Worm (Caenorhabditis elegans): ENCODE results near the gene ech-4.

ech-4 gene

ce11 chrII:10840067-10840466 is 19.2 kb downstream of the ech-4 start (continued):
- no peak for TF ChIP-seq efl-3 (GFP tag; optimal IDR thresholded peaks at IDR 0.05)
- peak in 1 of 2 experiments; percentile 19 for TF ChIP-seq ztf-11 (tag; optimal IDR thresholded peaks at IDR 0.05)
- peak; percentile 69 to 78 for TF ChIP-seq efl-1 (optimal IDR thresholded peaks at IDR 0.05)
- TF ChIP-seq efl-1 (GFP tag; optimal IDR thresholded peaks at IDR 0.05 in 1 of 2), result peak; percentile 62 to 98
- peak; percentile 78 for TF ChIP-seq fkh-10 (GFP tag; optimal IDR thresholded peaks at IDR 0.05)
- TF ChIP-seq egl-13 (tag; optimal IDR thresholded peaks at IDR 0.05), result peak; percentile 63
- TF ChIP-seq nhr-84 (tag; optimal IDR thresholded peaks at IDR 0.05), result no peak
- TF ChIP-seq fos-1 (tag; optimal IDR thresholded peaks at IDR 0.05), result peak; percentile 82
- TF ChIP-seq unc-86 (tag; optimal IDR thresholded peaks at IDR 0.05), result peak; percentile 62
- TF ChIP-seq swsn-7 (tag; optimal IDR thresholded peaks at IDR 0.05), result peak; percentile 86
- no peak for TF ChIP-seq zag-1 (tag; optimal IDR thresholded peaks at IDR 0.05)
- peak; percentile 91 for TF ChIP-seq nhr-71 (tag; optimal IDR thresholded peaks at IDR 0.05)
- TF ChIP-seq ceh-8 (GFP tag; optimal IDR thresholded peaks at IDR 0.05), result peak; percentile 77
- no peak for TF ChIP-seq sup-37 (GFP tag; optimal IDR thresholded peaks at IDR 0.05)
- peak; percentile 85 for TF ChIP-seq C04F5.9 (tag; optimal IDR thresholded peaks at IDR 0.05)
- no peak for TF ChIP-seq ceh-63 (GFP tag; optimal IDR thresholded peaks at IDR 0.05)
- TF ChIP-seq lir-3 (tag; optimal IDR thresholded peaks at IDR 0.05; ENCODE audit: poor library complexity), result peak; percentile 76
- TF ChIP-seq ceh-82 (tag; optimal IDR thresholded peaks at IDR 0.05), result peak; percentile 72 to 88 (median 82)
- peak; percentile 84 for TF ChIP-seq lin-13 (GFP tag; optimal IDR thresholded peaks at IDR 0.05)
- peak; percentile 80 for TF ChIP-seq aly-2 (tag; optimal IDR thresholded peaks at IDR 0.05)
- no peak for TF ChIP-seq nhr-28 (tag; optimal IDR thresholded peaks at IDR 0.05)
- no peak for TF ChIP-seq ama-1 (optimal IDR thresholded peaks at IDR 0.05)
- no peak for TF ChIP-seq nhr-12 (tag; optimal IDR thresholded peaks at IDR 0.05)
- peak; percentile 46 for TF ChIP-seq grh-1 (GFP tag; IDR thresholded peaks at IDR 0.05)
- TF ChIP-seq isw-1 (GFP tag; IDR thresholded peaks at IDR 0.05), result peak; percentile 39
- peak; percentile 85 for TF ChIP-seq nhr-19 (GFP tag; conservative IDR thresholded peaks at IDR 0.05)
- peak; percentile 85 for TF ChIP-seq lin-14 (GFP tag; optimal IDR thresholded peaks at IDR 0.05)
- no peak for TF ChIP-seq tlp-1 (tag; optimal IDR thresholded peaks at IDR 0.05)
- peak; percentile 84 for TF ChIP-seq tbx-2 (tag; optimal IDR thresholded peaks at IDR 0.05)
- TF ChIP-seq fkh-8 (tag; optimal IDR thresholded peaks at IDR 0.05), result peak; percentile 82
- TF ChIP-seq lin-39 (tag; optimal IDR thresholded peaks at IDR 0.05), result no peak
- TF ChIP-seq unc-98 (GFP tag; IDR thresholded peaks at IDR 0.05), result 0 out of 2 replicates have a peak, but pooled peaks have one; percentile 25
- peak; percentile 82 for TF ChIP-seq nhr-85 (tag)
- TF ChIP-seq xbp-1 (tag; optimal IDR thresholded peaks at IDR 0.05), result peak; percentile 72
- peak; percentile 90 for TF ChIP-seq nhr-47 (tag; optimal IDR thresholded peaks at IDR 0.05)
- no peak for TF ChIP-seq unc-62 (GFP tag; optimal IDR thresholded peaks at IDR 0.05)
- no peak for TF ChIP-seq blmp-1 (tag; optimal IDR thresholded peaks at IDR 0.05)
- TF ChIP-seq vab-15 (tag; optimal IDR thresholded peaks at IDR 0.05), result peak; percentile 54
- no peak for TF ChIP-seq unc-30 (tag; optimal IDR thresholded peaks at IDR 0.05)
- peak; percentile 30 for TF ChIP-seq mef-2 (tag; optimal IDR thresholded peaks at IDR 0.05)
- TF ChIP-seq unc-130 (tag; optimal IDR thresholded peaks at IDR 0.05), result peak; percentile 80
- peak; percentile 88 for TF ChIP-seq C16A3.4 (tag; optimal IDR thresholded peaks at IDR 0.05)
- peak; percentile 9 to 86 for TF ChIP-seq mdl-1 (tag; optimal IDR thresholded peaks at IDR 0.05)

- TF ChIP-seq jun-1 (tag; optimal IDR thresholded peaks at IDR 0.05) (no peak), aly-2 (tag; optimal IDR thresholded peaks at IDR 0.05) (no peak), efl-3 (GFP tag; optimal IDR thresholded peaks at IDR 0.05) (no peak), ceh-8 (GFP tag; optimal IDR thresholded peaks at IDR 0.05) (no peak), aha-1 (tag; optimal IDR thresholded peaks at IDR 0.05) (no peak), nhr-20 (tag; optimal IDR thresholded peaks at IDR 0.05) (no peak), nhr-12 (tag; optimal IDR thresholded peaks at IDR 0.05) (no peak), nhr-19 (GFP tag; conservative IDR thresholded peaks at IDR 0.05) (no peak), nhr-71 (tag; optimal IDR thresholded peaks at IDR 0.05) (no peak), C34B4.2 (tag; optimal IDR thresholded peaks at IDR 0.05) (no peak), mab-9 (GFP tag; IDR thresholded peaks at IDR 0.05) (no peak), tbx-2 (tag; optimal IDR thresholded peaks at IDR 0.05) (no peak), egl-27 (tag; optimal IDR thresholded peaks at IDR 0.05) (no peak), mef-2 (tag; optimal IDR thresholded peaks at IDR 0.05) (no peak), unc-30 (tag; optimal IDR thresholded peaks at IDR 0.05) (no peak), hlh-17 (GFP tag; optimal IDR thresholded peaks at IDR 0.05; ENCODE audit: borderline replicate concordance) (no peak)
Measured at ce11 chrII:10843527-10843926, 22.7 kb downstream of the ech-4 start, which contains the start of gene M106.8. Gene M106.8, minus strand, starts transcription at chrII:10843627.
